Fruit fly (Drosophila melanogaster) whole organism, prepupa: ENCODE data around the gene CG14286.

ENCODE experiments used
- Blimp-1 ChIP-seq: fragments of 200-800 bp; sonication (Bioruptor generic); optimal IDR thresholded peaks from 3 replicates; lab custom pipeline; 2017; ENCODE audit warnings: missing biosample characterization, missing genetic modification characterization, mild to moderate bottlenecking, moderate library complexity, missing genetic modification reagents
- CG10631 ChIP-seq: fragments of 200-800 bp; sonication (Bioruptor generic); optimal IDR thresholded peaks from 2 replicates; lab custom pipeline; 2016; ENCODE audit warnings: missing biosample characterization, missing genetic modification characterization
- CG10669 ChIP-seq: fragments of 200-800 bp; sonication (Bioruptor generic); optimal IDR thresholded peaks from 3 replicates; lab custom pipeline; 2018; ENCODE audit warnings: missing biosample characterization, mild to moderate bottlenecking, missing genetic modification characterization, moderate library complexity
- CG11294 ChIP-seq: fragments of 200-800 bp; sonication (Bioruptor generic); IDR thresholded peaks from 2 replicates; pipeline ENCODE4 v1.3.6; 2022; ENCODE audit warnings: missing biosample characterization, missing genetic modification characterization
- CG11762 ChIP-seq: fragments of 200-800 bp; sonication (Bioruptor generic); optimal IDR thresholded peaks from 3 replicates; lab custom pipeline; 2016; ENCODE audit warnings: missing biosample characterization, missing genetic modification characterization; ENCODE audit not compliant: insufficient read depth
- CG11902 ChIP-seq: fragments of 200-800 bp; sonication (Bioruptor generic); optimal IDR thresholded peaks from 3 replicates; lab custom pipeline; 2016; ENCODE audit warnings: missing biosample characterization, missing genetic modification characterization
- CG15336 ChIP-seq: fragments of 200-800 bp; sonication (Bioruptor generic); IDR thresholded peaks from 2 replicates; pipeline ENCODE4 v1.3.6; 2022; ENCODE audit warnings: missing biosample characterization, missing genetic modification characterization
- CG16779 ChIP-seq: fragments of 200-800 bp; sonication (Bioruptor generic); optimal IDR thresholded peaks from 3 replicates; lab custom pipeline; 2017; ENCODE audit warnings: missing biosample characterization, mild to moderate bottlenecking, missing genetic modification characterization
- CG3032 ChIP-seq: fragments of 200-800 bp; optimal IDR thresholded peaks from 2 replicates; lab custom pipeline; 2019; ENCODE audit warnings: missing biosample characterization, mild to moderate bottlenecking, missing genetic modification characterization, moderate library complexity
- CG32006 ChIP-seq: fragments of 200-800 bp; sonication (Bioruptor generic); optimal IDR thresholded peaks from 3 replicates; lab custom pipeline; 2017; ENCODE audit warnings: missing biosample characterization, mild to moderate bottlenecking, missing genetic modification characterization
- CG3919 ChIP-seq: fragments of 200-800 bp; sonication (Bioruptor generic); optimal IDR thresholded peaks from 3 replicates; lab custom pipeline; 2016; ENCODE audit warnings: missing biosample characterization, missing genetic modification characterization
- CG4318 ChIP-seq: fragments of 200-800 bp; sonication (Bioruptor generic); optimal IDR thresholded peaks from 3 replicates; lab custom pipeline; 2017; ENCODE audit warnings: missing biosample characterization, mild to moderate bottlenecking, missing genetic modification characterization
- CG6163 ChIP-seq: fragments of 200-800 bp; sonication (Bioruptor generic); IDR thresholded peaks from 3 replicates; pipeline ENCODE4 v1.3.6; 2022; ENCODE audit warnings: missing biosample characterization, missing genetic modification characterization
- CG6808 ChIP-seq: fragments of 200-800 bp; sonication (Bioruptor generic); optimal IDR thresholded peaks from 3 replicates; lab custom pipeline; 2017; ENCODE audit warnings: missing biosample characterization, missing genetic modification characterization, mild to moderate bottlenecking, moderate library complexity, missing genetic modification reagents
- CG6854 ChIP-seq: fragments of 200-800 bp; sonication (Bioruptor generic); optimal IDR thresholded peaks from 2 replicates; lab custom pipeline; 2017; ENCODE audit warnings: missing biosample characterization, mild to moderate bottlenecking, missing genetic modification characterization
- CG7368 ChIP-seq: fragments of 200-800 bp; sonication (Bioruptor generic); optimal IDR thresholded peaks from 3 replicates; lab custom pipeline; 2016; ENCODE audit warnings: missing biosample characterization, missing genetic modification characterization
- CG8119 ChIP-seq: fragments of 200-800 bp; sonication (Bioruptor generic); IDR thresholded peaks from 3 replicates; pipeline ENCODE4 v1.3.6; 2022; ENCODE audit warnings: missing biosample characterization, missing genetic modification characterization
- CG8319 ChIP-seq: fragments of 200-800 bp; sonication (Bioruptor generic); optimal IDR thresholded peaks from 3 replicates; lab custom pipeline; 2016; ENCODE audit warnings: missing biosample characterization, missing genetic modification characterization
- CG8632 ChIP-seq: fragments of 200-800 bp; sonication (Bioruptor generic); optimal IDR thresholded peaks from 3 replicates; lab custom pipeline; 2016; ENCODE audit warnings: missing biosample characterization, missing genetic modification characterization
- Eip75B ChIP-seq: fragments of 200-800 bp; sonication (Bioruptor generic); optimal IDR thresholded peaks from 3 replicates; lab custom pipeline; 2016; ENCODE audit warnings: missing biosample characterization, missing genetic modification characterization
- Eip78C ChIP-seq: fragments of 200-800 bp; sonication (Bioruptor generic); peaks from one replicate; lab custom pipeline; 2016; ENCODE audit warnings: missing biosample characterization, missing genetic modification characterization
- Eip93F ChIP-seq: fragments of 200-800 bp; sonication (Bioruptor generic); optimal IDR thresholded peaks from 2 replicates; lab custom pipeline; 2016; ENCODE audit warnings: missing biosample characterization, mild to moderate bottlenecking, missing genetic modification characterization
- Ets21C ChIP-seq: fragments of 200-800 bp; sonication (Bioruptor generic); optimal IDR thresholded peaks from 3 replicates; lab custom pipeline; 2016; ENCODE audit warnings: missing biosample characterization, missing genetic modification characterization
- Ets96B ChIP-seq: fragments of 200-800 bp; optimal IDR thresholded peaks from 2 replicates; lab custom pipeline; 2019; ENCODE audit warnings: missing biosample characterization, mild to moderate bottlenecking, missing genetic modification characterization, moderate library complexity
- Hr38 ChIP-seq: sonication (Bioruptor generic); optimal IDR thresholded peaks from 2 replicates; lab custom pipeline; 2016; ENCODE audit warnings: missing biosample characterization, missing genetic modification characterization
- Hr39 ChIP-seq: fragments of 200-800 bp; sonication (Bioruptor generic); optimal IDR thresholded peaks from 2 replicates; lab custom pipeline; 2016; ENCODE audit warnings: missing biosample characterization, missing genetic modification characterization
- Hr4 ChIP-seq: fragments of 200-800 bp; sonication (Bioruptor generic); optimal IDR thresholded peaks from 3 replicates; lab custom pipeline; 2016; ENCODE audit warnings: missing biosample characterization, missing genetic modification characterization
- Lpt ChIP-seq: fragments of 200-800 bp; sonication (Bioruptor generic); optimal IDR thresholded peaks from 3 replicates; lab custom pipeline; 2016; ENCODE audit warnings: missing biosample characterization, missing genetic modification characterization
- Met ChIP-seq: fragments of 200-800 bp; sonication (Bioruptor generic); optimal IDR thresholded peaks from 3 replicates; lab custom pipeline; 2016; ENCODE audit warnings: missing biosample characterization, missing genetic modification characterization
- OdsH ChIP-seq: fragments of 200-800 bp; sonication (Bioruptor generic); optimal IDR thresholded peaks from 3 replicates; lab custom pipeline; 2016; ENCODE audit warnings: missing biosample characterization, missing genetic modification characterization
- Smox ChIP-seq: fragments of 200-800 bp; sonication (Bioruptor generic); optimal IDR thresholded peaks from 3 replicates; lab custom pipeline; 2016; ENCODE audit warnings: missing biosample characterization, missing genetic modification characterization
- achi ChIP-seq: fragments of 200-800 bp; sonication (Bioruptor generic); optimal IDR thresholded peaks from 3 replicates; lab custom pipeline; 2016; ENCODE audit warnings: missing biosample characterization, missing genetic modification characterization
- acj6 ChIP-seq: fragments of 200-800 bp; sonication (Bioruptor generic); optimal IDR thresholded peaks from 3 replicates; lab custom pipeline; 2016; ENCODE audit warnings: missing biosample characterization, missing genetic modification characterization
- cyc ChIP-seq: fragments of 200-800 bp; sonication (Bioruptor generic); optimal IDR thresholded peaks from 3 replicates; lab custom pipeline; 2016; ENCODE audit warnings: missing biosample characterization, missing genetic modification characterization
- dac ChIP-seq: fragments of 200-800 bp; sonication (Bioruptor generic); optimal IDR thresholded peaks from 2 replicates; lab custom pipeline; 2017; ENCODE audit warnings: missing biosample characterization, mild to moderate bottlenecking, missing genetic modification characterization
- dsx ChIP-seq: fragments of 200-800 bp; optimal IDR thresholded peaks from 3 replicates; lab custom pipeline; 2019; ENCODE audit warnings: missing biosample characterization, mild to moderate bottlenecking, missing genetic modification characterization, moderate library complexity; ENCODE audit not compliant: poor library complexity, severe bottlenecking
- eg ChIP-seq: fragments of 200-800 bp; sonication (Bioruptor generic); IDR thresholded peaks from 3 replicates; pipeline ENCODE4 v1.3.6; 2022; ENCODE audit warnings: missing biosample characterization, missing genetic modification characterization
- fd59A ChIP-seq: fragments of 200-800 bp; sonication (Bioruptor generic); optimal IDR thresholded peaks from 2 replicates; lab custom pipeline; 2017; ENCODE audit warnings: missing biosample characterization, mild to moderate bottlenecking, missing genetic modification characterization, missing genetic modification reagents
- fkh ChIP-seq: fragments of 200-800 bp; sonication (Bioruptor generic); optimal IDR thresholded peaks from 3 replicates; lab custom pipeline; 2017; ENCODE audit warnings: missing biosample characterization, mild to moderate bottlenecking, missing genetic modification characterization, moderate library complexity
- net ChIP-seq: fragments of 200-800 bp; sonication (Bioruptor generic); optimal IDR thresholded peaks from 3 replicates; lab custom pipeline; 2016; ENCODE audit warnings: missing biosample characterization, missing genetic modification characterization
- pdm3 ChIP-seq: fragments of 200-800 bp; sonication (Bioruptor generic); optimal IDR thresholded peaks from 3 replicates; lab custom pipeline; 2016; ENCODE audit warnings: missing biosample characterization, missing genetic modification characterization
- salr ChIP-seq, 2 experiments: fragments of 200-800 bp; sonication (Bioruptor generic); optimal IDR thresholded peaks; 3 replicates each; lab custom pipeline; 2016 to 2018; ENCODE audit warnings: missing biosample characterization in 2 of 2, missing genetic modification characterization in 2 of 2, mild to moderate bottlenecking in 1 of 2
- ss ChIP-seq, 2 experiments: fragments of 200-800 bp; sonication (Bioruptor generic); optimal IDR thresholded peaks; 2 replicates in 1 of 2; 3 replicates in 1 of 2; lab custom pipeline; 2017 to 2018; ENCODE audit warnings: mild to moderate bottlenecking in 2 of 2, missing biosample characterization in 2 of 2, missing genetic modification characterization in 2 of 2, moderate library complexity in 1 of 2
- svp ChIP-seq: fragments of 200-800 bp; sonication (Bioruptor generic); peaks from one replicate; lab custom pipeline; 2016; ENCODE audit warnings: missing biosample characterization, missing genetic modification characterization
- topi ChIP-seq: fragments of 200-800 bp; sonication (Bioruptor generic); optimal IDR thresholded peaks from 3 replicates; lab custom pipeline; 2016; ENCODE audit warnings: missing biosample characterization, missing genetic modification characterization
- vri ChIP-seq: fragments of 200-800 bp; sonication (Bioruptor generic); optimal IDR thresholded peaks from 3 replicates; lab custom pipeline; 2016; ENCODE audit warnings: missing biosample characterization, mild to moderate bottlenecking, missing genetic modification characterization

Gene CG14286

DNA sequence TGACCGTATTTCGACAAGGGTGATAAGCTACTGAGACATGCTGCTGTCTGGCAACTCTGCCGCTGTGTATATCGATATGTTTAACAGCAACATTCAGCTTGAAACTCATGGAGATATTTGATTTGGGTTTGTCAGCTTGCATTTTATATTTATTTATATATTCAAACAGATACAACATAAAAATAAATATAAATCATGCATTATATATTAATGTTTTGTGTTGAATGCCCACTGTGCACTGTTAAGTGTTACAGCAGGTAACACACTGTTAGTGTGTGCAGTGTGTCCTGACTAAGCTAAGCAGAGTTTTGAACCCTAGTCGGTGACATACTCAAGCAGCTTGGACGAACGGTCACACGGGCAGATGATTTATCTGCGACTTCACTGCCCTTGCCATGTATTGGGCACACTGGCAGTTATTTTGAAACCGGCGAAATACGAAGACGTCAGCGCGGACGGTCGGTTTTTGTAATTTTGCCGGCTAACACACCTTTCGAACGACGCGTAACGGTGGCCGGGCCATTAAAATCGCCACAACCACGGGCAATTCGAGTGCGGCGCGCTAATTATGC lies 40.2 kb upstream of the CG14286 start, which contains the start of the genes snRNP-U1-C and gukh (continued):
- TF ChIP-seq salr (GFP tag; optimal IDR thresholded peaks at IDR 0.05; lab: Kevin White, UChicago) (peak; percentile 38 to 58), Lpt (GFP tag; lab: Kevin White, UChicago) (peak; percentile 52), fkh (GFP tag; lab: Kevin White, UChicago) (peak; percentile 90), CG8632 (GFP tag; lab: Kevin White, UChicago) (peak; percentile 71), topi (GFP tag; lab: Kevin White, UChicago) (peak; percentile 58), dac (GFP tag; lab: Kevin White, UChicago) (peak; percentile 42), Met (GFP tag; lab: Kevin White, UChicago) (peak; percentile 76), Ets96B (tag; lab: Kevin White, UChicago) (peak; percentile 73), vri (peak; percentile 74), CG11294 (peak; percentile 61; the same call in 1 of the 2 replicates), CG7368 (peak; percentile 49), CG16779 (tag; lab: Kevin White, UChicago) (no peak), CG6854 (GFP tag; lab: Kevin White, UChicago) (no peak), CG15336 (GFP tag; lab: Robert Waterston, UW) (peak; percentile 84), cyc (GFP tag; lab: Kevin White, UChicago) (peak; percentile 44), CG4318 (GFP tag; lab: Kevin White, UChicago) (peak; percentile 36), Eip75B (GFP tag; lab: Kevin White, UChicago) (peak; percentile 62), Hr39 (GFP tag; lab: Kevin White, UChicago) (peak; percentile 54), pdm3 (GFP tag; lab: Kevin White, UChicago) (peak; percentile 72), Hr38 (GFP tag; lab: Kevin White, UChicago) (no peak), CG3919 (peak; percentile 56), CG10631 (GFP tag; lab: Kevin White, UChicago) (peak; percentile 76), Smox (GFP tag; lab: Kevin White, UChicago) (peak; percentile 78), Hr4 (GFP tag; lab: Kevin White, UChicago) (peak; percentile 79), net (GFP tag; lab: Kevin White, UChicago) (peak; percentile 75), Blimp-1 (GFP tag; lab: Kevin White, UChicago) (no peak), achi (GFP tag; lab: Kevin White, UChicago) (peak; percentile 76), CG10669 (GFP tag; lab: Kevin White, UChicago) (peak; percentile 61), CG32006 (GFP tag; lab: Kevin White, UChicago) (peak; percentile 74), Ets21C (peak; percentile 46), svp (GFP tag; lab: Kevin White, UChicago) (peak; percentile 73), CG8319 (GFP tag; lab: Kevin White, UChicago) (peak; percentile 37), CG3032 (tag; lab: Kevin White, UChicago) (peak; percentile 68), CG8119 (GFP tag; lab: Robert Waterston, UW) (peak; percentile 76), fd59A (GFP tag; lab: Kevin White, UChicago) (peak; percentile 41)

DNA sequence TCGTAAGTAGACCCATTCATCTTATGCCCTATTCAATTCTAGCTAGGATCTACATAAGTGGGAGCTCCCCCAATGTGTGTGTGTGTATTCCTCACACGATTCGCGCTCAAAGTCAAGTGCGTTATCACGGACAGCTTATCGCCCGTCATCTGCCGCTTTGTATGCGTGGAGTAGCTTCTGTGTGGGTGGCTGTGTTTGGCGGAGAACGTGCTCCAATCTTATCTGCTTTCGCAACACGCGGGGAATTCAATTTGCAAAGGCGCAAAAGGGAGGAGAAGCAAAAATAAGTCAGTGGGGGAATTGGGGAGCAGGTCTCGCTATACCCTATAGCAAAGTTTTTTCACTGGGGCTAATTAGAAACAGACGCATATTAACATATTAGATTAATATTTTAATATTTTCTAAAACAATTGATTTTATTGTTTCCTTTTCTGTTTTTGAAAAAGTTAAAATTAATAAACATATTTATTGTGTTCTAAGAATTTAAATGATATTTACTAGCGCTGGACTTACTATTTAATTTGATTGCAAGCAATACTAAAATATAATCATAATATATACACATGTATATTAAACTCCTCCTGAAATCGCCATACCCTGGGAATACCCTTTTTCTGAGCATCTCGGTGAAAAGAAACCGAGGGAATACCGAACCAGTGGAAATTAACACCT lies 38.6 kb upstream of the CG14286 start:
- peak; percentile 87 for TF ChIP-seq CG3919
- peak; percentile 64 for TF ChIP-seq vri
- peak in 1 of 2 experiments; percentile 88 for TF ChIP-seq salr (GFP tag; optimal IDR thresholded peaks at IDR 0.05; lab: Kevin White, UChicago)
- peak; percentile 78 for TF ChIP-seq CG8119 (GFP tag; lab: Robert Waterston, UW)
- TF ChIP-seq Eip93F (GFP tag; lab: Kevin White, UChicago): peak; percentile 66
- TF ChIP-seq CG11762 (GFP tag; lab: Kevin White, UChicago): peak; percentile 71
- TF ChIP-seq CG6808 (GFP tag; lab: Kevin White, UChicago): peak; percentile 74
- peak; percentile 88 for TF ChIP-seq Ets96B (tag; lab: Kevin White, UChicago)
- peak; percentile 18 for TF ChIP-seq fkh (GFP tag; lab: Kevin White, UChicago)
- peak; percentile 80 for TF ChIP-seq topi (GFP tag; lab: Kevin White, UChicago)
- TF ChIP-seq CG4318 (GFP tag; lab: Kevin White, UChicago): peak; percentile 73
- TF ChIP-seq net (GFP tag; lab: Kevin White, UChicago): peak; percentile 79
- peak in 1 of 2 experiments; percentile 47 for TF ChIP-seq ss (GFP tag; optimal IDR thresholded peaks at IDR 0.05; lab: Kevin White, UChicago)
- TF ChIP-seq eg: 0 out of 3 replicates have a peak, but pooled peaks have one; percentile 37
- TF ChIP-seq CG32006 (GFP tag; lab: Kevin White, UChicago): peak; percentile 86
- peak; percentile 62 for TF ChIP-seq dsx (GFP tag; lab: Kevin White, UChicago)
- no peak for TF ChIP-seq dac (GFP tag; lab: Kevin White, UChicago)
- peak; percentile 78; the same call in 1 of the 2 replicates for TF ChIP-seq CG15336 (GFP tag; lab: Robert Waterston, UW)
- TF ChIP-seq CG6163: peak; percentile 58; the same call in 1 of the 3 replicates
- TF ChIP-seq Eip78C (GFP tag; lab: Kevin White, UChicago): peak; percentile 93
- TF ChIP-seq acj6: peak; percentile 89
- peak; percentile 85 for TF ChIP-seq OdsH
- TF ChIP-seq CG8632 (GFP tag; lab: Kevin White, UChicago): peak; percentile 88
- TF ChIP-seq CG11902 (GFP tag; lab: Kevin White, UChicago): peak; percentile 79
